Fruit fly (Drosophila melanogaster) ovary, adult (tissue): ENCODE results near the gene Doa.

Experiments used
- CG17801 ChIP-seq: fragments of 200-800 bp; optimal IDR thresholded peaks from 2 replicates; lab custom pipeline; 2019; ENCODE audit warnings: missing biosample characterization, mild to moderate bottlenecking, missing genetic modification characterization, moderate library complexity; ENCODE audit not compliant: partially characterized antibody

Gene Doa

DNA sequence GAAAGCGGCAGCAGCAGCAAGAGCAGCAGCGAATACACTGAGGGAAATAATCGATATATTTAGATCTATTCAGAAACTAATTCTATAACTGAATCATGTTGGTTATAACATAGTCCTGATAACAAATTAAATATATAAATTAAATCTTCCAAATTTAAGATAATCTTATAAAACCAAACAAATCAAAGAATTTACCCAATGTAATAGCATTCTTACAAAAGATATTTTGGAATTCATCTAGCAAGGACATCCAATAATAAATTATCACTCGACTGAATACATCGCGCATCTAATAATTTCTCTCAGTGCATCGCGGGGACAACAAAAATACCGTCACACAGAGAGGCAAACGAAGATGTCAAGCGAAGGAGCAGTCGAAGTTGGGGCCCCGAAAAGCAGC, 71.2 kb downstream of the Doa start:
- no peak for TF ChIP-seq CG17801

DNA sequence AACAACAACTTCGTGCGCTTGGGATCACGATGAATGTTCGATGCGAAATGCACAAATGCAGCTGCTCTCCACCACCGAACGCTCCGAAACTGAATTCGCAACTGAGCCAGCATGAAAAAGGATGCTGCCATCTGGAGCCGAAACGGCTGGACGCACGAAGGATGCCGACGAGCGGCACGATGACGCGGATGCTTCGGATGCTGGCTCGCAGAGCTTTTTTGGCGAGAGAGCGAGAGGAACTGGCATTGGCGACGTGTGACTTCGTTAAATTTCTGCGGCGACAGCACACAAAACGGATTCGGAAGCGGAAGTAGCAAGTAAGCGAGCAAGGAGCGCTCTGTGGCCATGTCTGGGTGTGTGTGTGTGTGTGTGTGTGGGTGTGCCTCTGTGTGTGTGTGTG, 82.4 kb downstream of the Doa start, which contains the start of gene DIP-gamma:
Gene DIP-gamma (minus strand): TSS at position 107 of the 400 bp plus-strand sequence.
- no peak for TF ChIP-seq CG17801
